Fruit fly (Drosophila melanogaster) whole organism, embryonic: ENCODE measurements around the gene CG8952.

ENCODE experiments used
- cwo ChIP-seq: fragments of 200-800 bp; sonication (Bioruptor generic); optimal IDR thresholded peaks from 3 replicates; lab custom pipeline; 2017; ENCODE audit warnings: missing biosample characterization, missing genetic modification characterization, mild to moderate bottlenecking, moderate library complexity, missing genetic modification reagents
- maf-S ChIP-seq: fragments of 200-800 bp; sonication (Bioruptor generic); optimal IDR thresholded peaks from 2 replicates; lab custom pipeline; 2016; ENCODE audit warnings: missing biosample characterization, missing genetic modification characterization

DNA sequence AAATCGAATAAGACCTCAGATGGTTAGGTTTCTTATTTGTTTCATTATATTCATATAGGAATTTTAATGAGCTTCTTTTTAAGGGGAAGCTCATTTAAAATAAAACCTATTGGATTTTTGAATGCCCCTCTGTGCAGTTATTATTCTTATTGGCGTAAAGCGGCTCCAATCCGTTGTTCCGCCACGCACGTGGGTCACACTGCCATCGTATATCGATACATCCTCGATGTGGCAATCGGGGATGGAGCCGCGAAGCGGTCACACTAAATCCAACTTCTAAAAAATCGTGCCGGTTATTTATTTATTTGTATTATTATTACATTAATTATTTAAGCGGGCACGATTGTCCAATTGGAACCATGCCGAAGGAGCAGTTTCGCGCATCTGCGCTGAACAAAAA lies 3.5 kb downstream of the CG8952 start, which contains the start of gene Polr3A:
- no peak for TF ChIP-seq cwo (GFP tag; lab: Kevin White, UChicago)
- no peak for TF ChIP-seq maf-S
